Fruit fly (Drosophila melanogaster): ENCODE results near the gene CG10565.

DNA sequence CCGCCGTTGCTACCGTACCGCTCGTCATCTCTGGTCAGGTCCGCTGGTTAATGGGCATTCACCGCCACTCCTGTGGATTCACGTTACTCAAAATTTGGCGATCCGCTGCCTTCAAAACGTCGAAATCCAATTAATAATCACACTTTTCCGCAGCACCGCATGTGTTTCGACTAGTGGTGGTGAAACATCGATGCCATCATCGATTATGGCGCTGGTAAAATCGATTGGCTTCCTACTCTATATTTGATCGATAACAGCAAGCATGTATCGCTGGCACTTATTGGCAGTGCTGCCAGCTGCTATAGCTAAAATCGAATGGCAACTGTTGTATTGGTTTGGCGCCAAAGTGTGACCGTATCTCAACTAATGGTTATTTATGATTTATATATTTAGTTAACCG lies 303 bp downstream of the CG10565 start:
- TF ChIP-seq ttk (optimal IDR thresholded peaks at IDR 0.05) (no peak), Myc (optimal IDR thresholded peaks at IDR 0.05) (no peak), h (optimal IDR thresholded peaks at IDR 0.05) (no peak), psq (optimal IDR thresholded peaks at IDR 0.05) (no peak)
